Fruit fly (Drosophila melanogaster) S2 (cell line): ENCODE results near the gene CG9467.

Source experiments
- CG8478 ChIP-seq: fragments of >200 bp; optimal IDR thresholded peaks from 2 replicates; lab custom pipeline; 2018
- CTCF ChIP-seq, 2 experiments: fragments of >200 bp; optimal IDR thresholded peaks; 2 replicates each; lab custom pipeline; 2018

DNA sequence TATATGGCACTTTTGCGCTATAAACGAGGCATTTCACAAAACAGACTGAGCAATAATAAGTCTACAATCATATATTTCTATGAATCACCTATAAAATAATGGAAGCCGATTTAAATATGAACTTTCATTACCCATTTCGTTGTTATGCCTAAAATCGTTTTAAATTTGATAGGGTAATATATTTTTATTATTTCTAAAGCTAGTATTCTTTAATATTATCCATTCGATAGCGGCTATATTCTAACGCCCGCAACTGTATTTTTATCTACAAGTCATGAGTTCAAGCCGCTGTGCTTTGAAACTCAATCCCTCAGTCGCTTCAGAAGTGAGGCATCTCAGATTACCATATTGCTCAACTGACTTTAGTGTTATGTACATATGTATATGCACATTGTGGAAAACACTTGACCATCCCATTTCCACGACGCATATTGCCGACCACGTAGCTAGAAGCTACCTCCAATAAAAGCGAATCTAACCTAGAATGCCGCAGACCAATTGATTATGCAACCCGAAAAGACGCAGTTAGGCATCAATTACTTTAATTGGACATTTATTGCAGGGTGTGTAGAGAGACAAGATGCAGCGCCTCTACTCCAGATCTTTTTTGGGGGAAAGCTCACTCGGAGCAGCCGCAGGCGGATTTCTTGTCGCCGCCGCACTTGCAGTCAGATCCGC is 17.4 kb downstream of the CG9467 start:
- TF ChIP-seq CTCF (optimal IDR thresholded peaks at IDR 0.05; lab: Kevin White, UChicago) (no peak), CG8478 (lab: Kevin White, UChicago) (no peak)
